Worm (Caenorhabditis elegans): ENCODE results near the gene pqn-8.

Gene pqn-8

DNA sequence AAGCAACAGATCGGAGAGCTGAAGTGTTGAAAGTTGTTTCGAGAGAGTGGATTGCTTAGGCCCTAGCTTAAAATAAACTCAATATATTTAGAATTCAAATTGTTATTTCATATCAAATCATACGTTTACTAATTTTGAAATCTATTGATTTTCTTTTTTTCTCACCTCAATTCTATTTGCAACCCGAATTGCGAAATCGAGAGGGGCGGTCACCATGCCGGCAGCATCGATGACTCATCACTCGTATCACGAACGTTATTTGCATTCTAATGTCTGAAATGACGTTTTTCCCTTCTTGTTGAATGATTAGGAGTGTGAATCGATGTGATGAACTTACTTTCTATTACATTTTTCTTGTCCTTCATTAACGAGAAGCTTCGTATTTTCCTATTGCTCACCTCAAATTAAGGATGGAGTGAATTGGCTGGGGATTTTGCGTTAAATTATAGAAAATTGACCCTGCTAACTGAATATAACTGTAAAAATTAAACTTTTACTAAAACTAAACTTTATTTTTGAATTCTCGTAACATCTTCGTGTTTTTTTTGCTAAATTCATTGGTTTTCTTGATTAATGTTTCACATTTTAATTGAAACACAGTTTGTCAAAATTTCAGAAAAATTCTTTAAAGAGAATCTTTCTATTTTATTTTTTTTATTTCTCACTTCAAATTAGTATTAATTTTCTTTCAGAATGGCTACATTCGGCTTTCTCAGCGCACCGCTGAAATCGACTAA, 41.0 kb downstream of the pqn-8 start, which contains the start of gene alx-1:
Gene alx-1, plus strand, starts transcription at position 687 of the 737 bp plus-strand sequence.
- TF ChIP-seq xbp-1 (tag; optimal IDR thresholded peaks at IDR 0.05), result no peak
- TF ChIP-seq mef-2 (tag; optimal IDR thresholded peaks at IDR 0.05), result no peak
- no peak for TF ChIP-seq unc-86 (tag; optimal IDR thresholded peaks at IDR 0.05)
- peak; percentile 52 for TF ChIP-seq nhr-85 (tag)
- no peak for TF ChIP-seq vab-15 (tag; optimal IDR thresholded peaks at IDR 0.05)
- TF ChIP-seq efl-3 (GFP tag; optimal IDR thresholded peaks at IDR 0.05), result no peak
- peak; percentile 54 for TF ChIP-seq zip-4 (GFP tag; optimal IDR thresholded peaks at IDR 0.05)
- TF ChIP-seq sox-4 (tag; optimal IDR thresholded peaks at IDR 0.05), result no peak
- no peak for TF ChIP-seq mdl-1 (tag; optimal IDR thresholded peaks at IDR 0.05)
- TF ChIP-seq hlh-4 (tag; optimal IDR thresholded peaks at IDR 0.05), result no peak
- TF ChIP-seq tbx-2 (tag; optimal IDR thresholded peaks at IDR 0.05), result no peak
- TF ChIP-seq ztf-11 (tag; optimal IDR thresholded peaks at IDR 0.05), result no peak
- TF ChIP-seq pqm-1 (tag; optimal IDR thresholded peaks at IDR 0.05), result no peak
- TF ChIP-seq ceh-88 (GFP tag; IDR thresholded peaks at IDR 0.05), result no peak
- peak; percentile 88 for TF ChIP-seq jun-1 (tag; optimal IDR thresholded peaks at IDR 0.05)
- peak; percentile 69 for TF ChIP-seq skn-1 (tag; optimal IDR thresholded peaks at IDR 0.05)
- no peak for TF ChIP-seq ces-1 (GFP tag; optimal IDR thresholded peaks at IDR 0.05)
- TF ChIP-seq mab-9 (GFP tag; IDR thresholded peaks at IDR 0.05), result no peak
- TF ChIP-seq aly-2 (tag; optimal IDR thresholded peaks at IDR 0.05), result no peak
- no peak for TF ChIP-seq zag-1 (tag; optimal IDR thresholded peaks at IDR 0.05)
- no peak for TF ChIP-seq hpl-2 (GFP tag; optimal IDR thresholded peaks at IDR 0.05)
- TF ChIP-seq swsn-7 (tag; optimal IDR thresholded peaks at IDR 0.05), result no peak
- TF ChIP-seq fkh-10 (GFP tag; optimal IDR thresholded peaks at IDR 0.05), result no peak
- TF ChIP-seq pag-3 (tag; optimal IDR thresholded peaks at IDR 0.05; ENCODE audit: borderline replicate concordance, insufficient read depth), result no peak
- TF ChIP-seq fkh-4 (tag; optimal IDR thresholded peaks at IDR 0.05; ENCODE audit: borderline replicate concordance), result no peak
- no peak for TF ChIP-seq egl-13 (tag; optimal IDR thresholded peaks at IDR 0.05)
- TF ChIP-seq C34B4.2 (tag; optimal IDR thresholded peaks at IDR 0.05), result no peak
- no peak for TF ChIP-seq mep-1 (tag; optimal IDR thresholded peaks at IDR 0.05)
- TF ChIP-seq nhr-84 (tag; optimal IDR thresholded peaks at IDR 0.05), result no peak
- peak; percentile 27 for TF ChIP-seq fos-1 (tag; optimal IDR thresholded peaks at IDR 0.05)
- TF ChIP-seq elt-2 (tag; optimal IDR thresholded peaks at IDR 0.05), result no peak
- TF ChIP-seq hlh-17 (GFP tag; optimal IDR thresholded peaks at IDR 0.05; ENCODE audit: borderline replicate concordance), result no peak
- TF ChIP-seq nhr-76 (tag; optimal IDR thresholded peaks at IDR 0.05), result no peak

DNA sequence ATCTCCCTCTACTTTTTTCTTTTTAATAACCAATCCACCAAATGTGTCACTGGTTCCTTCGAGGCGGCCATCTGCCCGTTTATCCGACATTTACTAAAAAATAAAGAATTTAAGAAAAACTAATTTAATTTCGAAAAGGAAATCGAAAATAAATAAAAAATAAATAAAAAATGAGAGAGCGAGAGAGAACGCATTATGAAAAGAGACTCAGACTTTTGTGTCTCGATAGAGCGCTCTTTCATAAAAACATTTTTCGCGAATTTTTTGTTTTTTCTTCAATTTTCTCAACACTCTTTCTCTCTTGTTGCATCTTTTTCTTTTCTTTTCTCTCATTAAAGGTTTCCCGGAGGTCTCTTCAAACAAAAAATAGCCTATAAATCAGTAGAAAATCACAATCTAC, 41.7 kb downstream of the pqn-8 start, which contains the start of gene mog-1:
Gene mog-1, minus strand, starts transcription at position 93 of the 400 bp plus-strand sequence.
- no peak for TF ChIP-seq hlh-4 (tag; optimal IDR thresholded peaks at IDR 0.05)
- peak; percentile 17 for TF ChIP-seq snu-23 (GFP tag; optimal IDR thresholded peaks at IDR 0.05)
- TF ChIP-seq lsy-2 (tag; optimal IDR thresholded peaks at IDR 0.05), result peak in 1 of 2 experiments; percentile 64
- peak; percentile 7 to 19 for TF ChIP-seq efl-1 (optimal IDR thresholded peaks at IDR 0.05)
- TF ChIP-seq efl-1 (GFP tag; optimal IDR thresholded peaks at IDR 0.05 in 1 of 2), result peak; percentile 43 to 51
- TF ChIP-seq dpl-1 (GFP tag; optimal IDR thresholded peaks at IDR 0.05), result peak in 1 of 3 experiments; percentile 50
- peak; percentile 30 for TF ChIP-seq lin-14 (GFP tag; optimal IDR thresholded peaks at IDR 0.05)
- TF ChIP-seq nhr-85 (tag), result no peak
- peak; percentile 2 for TF ChIP-seq blmp-1 (tag; optimal IDR thresholded peaks at IDR 0.05)
- peak; percentile 18 for TF ChIP-seq skn-1 (tag; optimal IDR thresholded peaks at IDR 0.05)
- TF ChIP-seq nhr-11 (tag; optimal IDR thresholded peaks at IDR 0.05), result no peak
- peak in 1 of 2 experiments; percentile 16 for TF ChIP-seq lin-35 (GFP tag; optimal IDR thresholded peaks at IDR 0.05)
